Worm (Caenorhabditis elegans) whole organism, L2 larva: ENCODE data around the gene ZK742.6.

Experiments used
- aly-2 ChIP-seq: fragments of 150-350 bp; optimal IDR thresholded peaks from 2 replicates; lab custom pipeline; 2014; ENCODE audit warnings: missing biosample characterization, missing genetic modification characterization
- sma-9 ChIP-seq, 2 experiments: fragments of 150-350 bp in 1 of 2; sonication (generic microtip) in 1 of 2; optimal IDR thresholded peaks; 2 replicates each; lab custom pipeline; 2014 to 2016; ENCODE audit warnings: missing genetic modification characterization in 2 of 2, mild to moderate bottlenecking in 1 of 2, missing biosample characterization in 1 of 2, missing compliant biosample characterization in 1 of 2, missing genetic modification reagents in 1 of 2, moderate library complexity in 1 of 2
- unc-39 ChIP-seq: fragments of 150-350 bp; optimal IDR thresholded peaks from 2 replicates; lab custom pipeline; 2014; ENCODE audit warnings: missing biosample characterization, missing genetic modification characterization

DNA sequence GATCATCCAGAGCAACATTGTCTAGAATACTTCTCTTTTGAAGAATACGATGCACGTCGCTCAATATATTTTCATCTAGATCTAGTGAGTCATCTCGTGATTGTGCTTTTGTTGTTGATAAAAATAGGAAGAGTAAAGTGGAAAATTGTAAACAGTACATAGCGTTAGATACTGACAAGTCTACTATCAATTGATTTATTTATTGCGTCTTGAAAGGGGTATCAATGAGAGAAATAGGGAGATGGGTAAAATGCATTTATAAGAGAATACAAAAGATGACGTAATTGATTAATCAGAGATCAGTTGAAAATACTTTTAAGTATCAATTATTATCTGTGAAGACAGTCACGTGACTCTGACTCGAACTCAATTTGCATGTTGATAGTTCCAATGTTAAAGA is 22.2 kb upstream of the ZK742.6 start, which contains the start of gene txt-5:
- no peak for TF ChIP-seq aly-2 (tag; lab: Kevin White, UChicago)
- no peak for TF ChIP-seq unc-39 (tag; lab: Kevin White, UChicago)
- TF ChIP-seq sma-9 (GFP tag; optimal IDR thresholded peaks at IDR 0.05; lab: Kevin White, UChicago) = peak; percentile 19
- TF ChIP-seq sma-9 (tag; optimal IDR thresholded peaks at IDR 0.05; lab: Kevin White, UChicago) = no peak
